Worm (Caenorhabditis elegans) whole organism, L3 larva: Measurements from ENCODE around the gene dcap-2.

Experiments used
- elt-1 ChIP-seq: fragments of 150-350 bp; optimal IDR thresholded peaks from 2 replicates; lab custom pipeline; 2014; ENCODE audit warnings: missing biosample characterization, missing genetic modification characterization
- elt-2 ChIP-seq: sonication (generic microtip); optimal IDR thresholded peaks from 2 replicates; lab custom pipeline; 2016; ENCODE audit warnings: missing genetic modification reagents, mild to moderate bottlenecking, missing genetic modification characterization, missing compliant biosample characterization
- pha-4 ChIP-seq: fragments of 150-350 bp; optimal IDR thresholded peaks from 2 replicates; lab custom pipeline; 2014; ENCODE audit warnings: missing biosample characterization, missing genetic modification reagents, missing genetic modification characterization
- pqm-1 ChIP-seq: fragments of 150-350 bp; optimal IDR thresholded peaks from 2 replicates; lab custom pipeline; 2017; ENCODE audit warnings: missing biosample characterization, missing genetic modification characterization, inconsistent platforms
- unc-39 ChIP-seq: sonication (generic microtip); optimal IDR thresholded peaks from 4 replicates; lab custom pipeline; 2017; ENCODE audit warnings: missing biosample characterization, missing genetic modification characterization
- unc-62 ChIP-seq: fragments of 150-350 bp; sonication (generic microtip); optimal IDR thresholded peaks from 4 replicates; lab custom pipeline; 2014; ENCODE audit warnings: missing biosample characterization, missing genetic modification reagents, missing genetic modification characterization
- ztf-11 ChIP-seq: fragments of 150-350 bp; optimal IDR thresholded peaks from 2 replicates; lab custom pipeline; 2014; ENCODE audit warnings: missing biosample characterization, missing genetic modification characterization

DNA sequence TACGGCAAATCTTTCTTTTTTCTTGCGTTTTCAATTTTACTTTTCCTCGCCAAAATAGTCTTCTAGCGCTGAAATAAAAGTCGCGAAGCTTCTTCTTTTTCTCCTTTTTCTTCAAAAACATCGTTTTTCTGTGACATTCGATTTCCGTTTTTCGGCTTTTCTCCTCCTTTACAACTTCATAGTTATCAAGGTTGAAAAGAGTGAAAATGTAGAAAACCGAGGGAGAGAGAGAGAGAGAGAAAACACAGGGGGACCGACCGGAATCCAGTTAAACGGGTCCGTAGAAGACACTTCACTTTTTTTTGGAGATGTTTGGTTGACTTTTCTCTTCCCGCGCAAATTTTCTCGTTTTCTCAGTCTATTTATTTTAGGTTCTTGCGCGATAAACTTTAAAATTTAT lies 42.6 kb upstream of the dcap-2 start:
- no peak for TF ChIP-seq elt-1 (tag; lab: Kevin White, UChicago)
- TF ChIP-seq ztf-11 (tag; lab: Kevin White, UChicago): no peak
- no peak for TF ChIP-seq unc-39 (tag; lab: Kevin White, UChicago)
- TF ChIP-seq pqm-1 (tag; lab: Kevin White, UChicago): no peak
- no peak for TF ChIP-seq pha-4 (tag; lab: Kevin White, UChicago)
- no peak for TF ChIP-seq unc-62 (GFP tag; lab: Kevin White, UChicago)
- no peak for TF ChIP-seq elt-2 (tag; lab: Kevin White, UChicago)
